Worm (Caenorhabditis elegans) whole organism, young adult: ENCODE data around the gene pals-17.
"Not testable (repeated sequence)": the region's sequence is repeated elsewhere in the genome, so short reads cannot be mapped to it uniquely, and the experiment has no call there.

Source experiments
- F57C9.4 ChIP-seq: sonication (generic microtip); optimal IDR thresholded peaks from 2 replicates; lab custom pipeline; 2017; ENCODE audit warnings: mild to moderate bottlenecking, missing genetic modification characterization, missing compliant biosample characterization
- rcor-1 ChIP-seq: fragments of 200-800 bp; sonication (Bioruptor generic); IDR thresholded peaks from 2 replicates; pipeline ENCODE4 v1.3.6; 2022; ENCODE audit warnings: missing genetic modification reagents, missing genetic modification characterization, missing compliant biosample characterization
- ztf-22 ChIP-seq: fragments of 200-800 bp; sonication (Bioruptor generic); optimal IDR thresholded peaks from 2 replicates; lab custom pipeline; 2018; ENCODE audit warnings: mild to moderate bottlenecking, missing genetic modification characterization, moderate library complexity, missing compliant biosample characterization

DNA sequence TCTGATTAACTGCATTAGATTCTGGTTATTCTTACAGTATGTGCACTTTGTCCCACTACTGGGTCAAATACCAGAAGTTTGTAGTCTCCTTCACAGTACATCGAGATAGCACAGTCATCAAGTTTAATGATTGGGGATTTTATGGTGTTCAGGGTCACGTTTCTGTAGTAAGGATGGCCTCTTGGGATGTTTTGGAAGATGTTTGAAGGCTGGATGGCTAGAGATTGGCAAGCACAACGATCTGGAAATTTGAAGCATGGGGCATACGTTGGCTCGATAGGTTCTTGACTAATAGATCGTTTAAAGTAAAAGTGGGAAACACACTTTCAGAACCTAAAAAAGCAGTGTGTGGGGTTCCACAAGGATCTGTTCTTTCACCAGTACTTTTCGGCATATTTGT is 33.7 kb downstream of the pals-17 start, which contains the start of gene Y82E9BR.8:
- not testable (repeated sequence) for TF ChIP-seq rcor-1 (GFP tag; lab: Robert Waterston, UW); F57C9.4 (tag; lab: Kevin White, UChicago); ztf-22
